Worm (Caenorhabditis elegans) whole organism, young adult: Measurements from ENCODE around the gene ZC155.4.

Source experiments
- athp-1 ChIP-seq: sonication (generic microtip); optimal IDR thresholded peaks from 2 replicates; lab custom pipeline; 2017; ENCODE audit warnings: mild to moderate bottlenecking, missing genetic modification characterization, missing compliant biosample characterization
- chd-7 ChIP-seq: sonication (generic microtip); optimal IDR thresholded peaks from 2 replicates; lab custom pipeline; 2016; ENCODE audit warnings: mild to moderate bottlenecking, missing genetic modification characterization, moderate library complexity, missing compliant biosample characterization
- efl-1 ChIP-seq: fragments of 150-350 bp; optimal IDR thresholded peaks from 2 replicates; lab custom pipeline; 2014; ENCODE audit warnings: missing biosample characterization, missing genetic modification reagents, missing genetic modification characterization
- lin-35 ChIP-seq, 3 experiments: fragments of 150-350 bp in 2 of 3; sonication (generic microtip) in 1 of 3; optimal IDR thresholded peaks; 2 replicates each; lab custom pipeline; 2014 to 2018; ENCODE audit warnings: missing biosample characterization in 3 of 3, missing genetic modification characterization in 3 of 3, missing genetic modification reagents in 3 of 3
- lsy-27 ChIP-seq: sonication (generic microtip); optimal IDR thresholded peaks from 2 replicates; lab custom pipeline; 2017; ENCODE audit warnings: missing genetic modification characterization, mild to moderate bottlenecking, missing compliant biosample characterization, antibody characterized with exemption, missing genotype, borderline replicate concordance; ENCODE audit not compliant: insufficient read depth
- nhr-27 ChIP-seq: fragments of 200-800 bp; sonication (Bioruptor generic); optimal IDR thresholded peaks from 2 replicates; lab custom pipeline; 2018; ENCODE audit warnings: mild to moderate bottlenecking, missing genetic modification characterization, moderate library complexity, missing compliant biosample characterization
- pha-4 ChIP-seq: fragments of 150-350 bp; sonication (generic microtip); optimal IDR thresholded peaks from 2 replicates; lab custom pipeline; 2014; ENCODE audit warnings: missing biosample characterization, missing genetic modification reagents, missing genetic modification characterization
- tlf-1 ChIP-seq: fragments of 200-800 bp; sonication (Bioruptor generic); optimal IDR thresholded peaks from 2 replicates; lab custom pipeline; 2018; ENCODE audit warnings: mild to moderate bottlenecking, missing genetic modification characterization, missing compliant biosample characterization
- unc-62 ChIP-seq: fragments of 150-350 bp; optimal IDR thresholded peaks from 2 replicates; lab custom pipeline; 2014; ENCODE audit warnings: missing biosample characterization, missing genetic modification reagents, missing genetic modification characterization
- ztf-25 ChIP-seq: fragments of 200-800 bp; sonication (Bioruptor generic); IDR thresholded peaks from 2 replicates; pipeline ENCODE4 v1.3.6; 2022; ENCODE audit warnings: missing genetic modification reagents, missing genetic modification characterization, missing compliant biosample characterization

DNA sequence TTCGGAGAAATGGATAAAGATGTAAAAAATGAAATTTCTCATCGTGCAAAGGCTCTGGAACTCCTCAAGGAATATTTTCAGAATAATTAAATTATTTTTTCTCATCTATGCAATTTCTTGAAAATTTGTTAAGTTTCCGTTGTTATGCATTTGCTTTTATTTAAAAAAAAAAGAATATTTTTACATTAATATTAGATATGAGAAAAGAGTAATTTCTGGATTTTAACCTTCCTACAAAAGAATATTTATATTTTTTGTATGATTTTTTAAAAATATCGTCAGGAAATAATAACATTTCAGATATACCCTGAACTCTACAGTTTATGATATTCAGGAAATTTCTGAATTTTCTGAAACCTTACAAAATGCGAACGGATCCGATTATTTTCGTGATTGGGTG, 49.5 kb upstream of the ZC155.4 start, which contains the start of gene gro-1:
- TF ChIP-seq chd-7 (tag; lab: Kevin White, UChicago) (no peak), lsy-27 (tag; lab: Kevin White, UChicago) (no peak), lin-35 (GFP tag; optimal IDR thresholded peaks at IDR 0.05; lab: Kevin White, UChicago) (no peak), unc-62 (no peak), nhr-27 (tag; lab: Kevin White, UChicago) (no peak), athp-1 (tag; lab: Kevin White, UChicago) (no peak), ztf-25 (GFP tag; lab: Robert Waterston, UW) (no peak), tlf-1 (GFP tag; lab: Kevin White, UChicago) (no peak), pha-4 (no peak), efl-1 (GFP tag; lab: Kevin White, UChicago) (no peak)
